Worm (Caenorhabditis elegans) whole organism, L3 larva: ENCODE data around the gene K09E2.3.

Experiments
- ama-1 ChIP-seq: fragments of 150-350 bp; optimal IDR thresholded peaks from 2 replicates; lab custom pipeline; 2018
- ceh-82 ChIP-seq: fragments of 150-350 bp; optimal IDR thresholded peaks from 2 replicates; lab custom pipeline; 2014; ENCODE audit warnings: missing biosample characterization, missing genetic modification characterization
- elt-3 ChIP-seq, 3 experiments: fragments of 150-350 bp in 1 of 3; sonication (generic microtip) in 2 of 3; optimal IDR thresholded peaks; 2 replicates in 2 of 3; 4 replicates in 1 of 3; lab custom pipeline; 2014 to 2017; ENCODE audit warnings: missing biosample characterization in 3 of 3, missing genetic modification characterization in 3 of 3
- mml-1 ChIP-seq: fragments of 150-350 bp; sonication (generic microtip); optimal IDR thresholded peaks from 3 replicates; lab custom pipeline; 2014; ENCODE audit warnings: missing biosample characterization, missing genetic modification characterization
- nhr-11 ChIP-seq: fragments of 150-350 bp; optimal IDR thresholded peaks from 2 replicates; lab custom pipeline; 2014; ENCODE audit warnings: missing biosample characterization, missing genetic modification characterization
- pqm-1 ChIP-seq: fragments of 150-350 bp; optimal IDR thresholded peaks from 2 replicates; lab custom pipeline; 2017; ENCODE audit warnings: missing biosample characterization, missing genetic modification characterization, inconsistent platforms
- skn-1 ChIP-seq: fragments of 150-350 bp; optimal IDR thresholded peaks from 2 replicates; lab custom pipeline; 2014; ENCODE audit warnings: missing biosample characterization, missing genetic modification characterization
- ztf-11 ChIP-seq: fragments of 150-350 bp; optimal IDR thresholded peaks from 2 replicates; lab custom pipeline; 2014; ENCODE audit warnings: missing biosample characterization, missing genetic modification characterization

ce11 chrX:8625090-8625489 is 47.8 kb upstream of the K09E2.3 start, which contains the start of gene K01A12.3:
- TF ChIP-seq skn-1 (tag; lab: Kevin White, UChicago) (no peak), nhr-11 (tag; lab: Kevin White, UChicago) (no peak), ama-1 (lab: Kevin White, UChicago) (no peak), ceh-82 (tag; lab: Kevin White, UChicago) (no peak), ztf-11 (tag; lab: Kevin White, UChicago) (no peak), mml-1 (tag; lab: Kevin White, UChicago) (no peak), pqm-1 (tag; lab: Kevin White, UChicago) (no peak), elt-3 (tag; optimal IDR thresholded peaks at IDR 0.05; lab: Kevin White, UChicago) (no peak)
